Worm (Caenorhabditis elegans): ENCODE data around the gene F07G11.1.

DNA sequence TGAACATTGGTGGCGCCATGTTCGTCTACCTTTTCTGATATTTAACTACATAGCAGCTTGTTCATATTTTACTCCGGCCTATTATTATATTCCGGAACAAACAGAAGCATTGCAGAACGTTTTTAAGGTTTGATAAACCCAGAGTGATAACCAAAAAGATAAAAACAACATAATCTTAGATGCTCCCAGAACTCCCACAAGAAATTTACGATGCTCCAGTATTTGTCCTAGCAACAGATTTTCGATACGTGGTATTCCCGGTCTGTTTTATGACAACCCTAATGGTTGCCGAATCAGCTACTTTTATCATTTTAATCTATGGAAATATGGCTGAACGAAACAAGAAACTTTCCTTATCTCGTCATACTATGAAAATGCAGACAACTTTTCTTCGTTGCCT lies 46.4 kb downstream of the F07G11.1 start:
- TF ChIP-seq unc-62 (GFP tag; optimal IDR thresholded peaks at IDR 0.05): no peak
- TF ChIP-seq mdl-1 (tag; optimal IDR thresholded peaks at IDR 0.05): no peak
- TF ChIP-seq zag-1 (tag; optimal IDR thresholded peaks at IDR 0.05): no peak
- no peak for TF ChIP-seq lin-39 (tag; optimal IDR thresholded peaks at IDR 0.05)
- TF ChIP-seq C34F6.9 (tag; optimal IDR thresholded peaks at IDR 0.05): no peak
- TF ChIP-seq alr-1 (tag; optimal IDR thresholded peaks at IDR 0.05): no peak
- no peak for TF ChIP-seq ztf-11 (tag; optimal IDR thresholded peaks at IDR 0.05)
- TF ChIP-seq lin-13 (GFP tag; optimal IDR thresholded peaks at IDR 0.05): no peak
- TF ChIP-seq aly-2 (tag; optimal IDR thresholded peaks at IDR 0.05): no peak

Measured in whole organism, L2 larva.